Fruit fly (Drosophila melanogaster): Measurements from ENCODE around the gene unc.

The unc gene

dm6 chrX:21116864-21117464 is at the start of gene unc, which contains the start of gene CG15445 (continued):
- TF ChIP-seq Elba2 (GFP tag; optimal IDR thresholded peaks at IDR 0.05) (no peak), Hand (GFP tag; optimal IDR thresholded peaks at IDR 0.05) (no peak), CG32772 (GFP tag; IDR thresholded peaks at IDR 0.05) (no peak), twi (tag; optimal IDR thresholded peaks at IDR 0.05) (peak; percentile 50), CG3281 (GFP tag; optimal IDR thresholded peaks at IDR 0.05) (no peak), CG9932 (GFP tag; IDR thresholded peaks at IDR 0.05) (peak; percentile 67), CG30431 (GFP tag; optimal IDR thresholded peaks at IDR 0.05) (peak; percentile 28), CG18476 (GFP tag; optimal IDR thresholded peaks at IDR 0.05) (no peak), CoRest (tag; optimal IDR thresholded peaks at IDR 0.05) (peak; percentile 65), CG30020 (tag; optimal IDR thresholded peaks at IDR 0.05) (no peak), gcm (GFP tag; optimal IDR thresholded peaks at IDR 0.05) (no peak), trh (GFP tag; optimal IDR thresholded peaks at IDR 0.05) (no peak), Gsc (GFP tag; IDR thresholded peaks at IDR 0.05) (no peak), CG12236 (GFP tag; optimal IDR thresholded peaks at IDR 0.05) (no peak), unc-4 (GFP tag; IDR thresholded peaks at IDR 0.05; ENCODE audit: partially characterized antibody) (peak; percentile 80), CG8924 (tag; optimal IDR thresholded peaks at IDR 0.05) (no peak), sna (GFP tag; IDR thresholded peaks at IDR 0.05; ENCODE audit: partially characterized antibody) (peak; percentile 68; the same call in 1 of the 2 replicates), z (GFP tag; IDR thresholded peaks at IDR 0.05) (no peak), Dref (GFP tag; IDR thresholded peaks at IDR 0.05) (peak; percentile 75), repo (GFP tag; optimal IDR thresholded peaks at IDR 0.05) (no peak), Atf3 (GFP tag; optimal IDR thresholded peaks at IDR 0.05) (peak; percentile 3), dmrt99B (tag; optimal IDR thresholded peaks at IDR 0.05) (no peak), CG9215 (GFP tag; IDR thresholded peaks at IDR 0.05) (peak; percentile 43), gsb-n (tag; optimal IDR thresholded peaks at IDR 0.05) (no peak), CG6791 (GFP tag; IDR thresholded peaks at IDR 0.05; ENCODE audit: partially characterized antibody) (peak; percentile 92), CG18599 (GFP tag; optimal IDR thresholded peaks at IDR 0.05) (no peak), CG6272 (GFP tag; IDR thresholded peaks at IDR 0.05) (peak; percentile 22; the same call in 1 of the 2 replicates), aop (GFP tag; IDR thresholded peaks at IDR 0.05) (no peak), CG17385 (GFP tag; optimal IDR thresholded peaks at IDR 0.05) (peak; percentile 83), CG8089 (GFP tag; optimal IDR thresholded peaks at IDR 0.05) (no peak), CG8290 (GFP tag; optimal IDR thresholded peaks at IDR 0.05) (peak; percentile 48), CG8290 (tag; optimal IDR thresholded peaks at IDR 0.05) (no peak), dpn (GFP tag; optimal IDR thresholded peaks at IDR 0.05) (peak in 1 of 2 experiments; percentile 9), CG15514 (GFP tag; optimal IDR thresholded peaks at IDR 0.05) (peak; percentile 49), zen2 (GFP tag; IDR thresholded peaks at IDR 0.05; ENCODE audit: partially characterized antibody) (peak; percentile 34; the same call in 1 of the 3 replicates), Mes4 (GFP tag; optimal IDR thresholded peaks at IDR 0.05) (no peak), YL-1 (GFP tag; optimal IDR thresholded peaks at IDR 0.05) (peak; percentile 53), CG9817 (tag; optimal IDR thresholded peaks at IDR 0.05) (no peak), MESR4 (GFP tag; optimal IDR thresholded peaks at IDR 0.05) (peak; percentile 60), zen (tag; optimal IDR thresholded peaks at IDR 0.05) (peak; percentile 41), CG8478 (optimal IDR thresholded peaks at IDR 0.05) (no peak), Abd-B (GFP tag; optimal IDR thresholded peaks at IDR 0.05) (peak; percentile 77), CG6689 (GFP tag; IDR thresholded peaks at IDR 0.05) (no peak), vfl (GFP tag; optimal IDR thresholded peaks at IDR 0.05) (no peak), org-1 (GFP tag; optimal IDR thresholded peaks at IDR 0.05) (no peak), sd (tag; optimal IDR thresholded peaks at IDR 0.05) (no peak), CkIIα-i1 (GFP tag; IDR thresholded peaks at IDR 0.05) (no peak), CG12155 (GFP tag; optimal IDR thresholded peaks at IDR 0.05) (peak; percentile 31), Bteb2 (GFP tag; optimal IDR thresholded peaks at IDR 0.05) (no peak), E2f1 (GFP tag; IDR thresholded peaks at IDR 0.05) (no peak), CG7357 (GFP tag; IDR thresholded peaks at IDR 0.05) (0 out of 3 replicates have a peak, but pooled peaks have one; percentile 19)

All from whole organism, embryonic.